Fruit fly (Drosophila melanogaster) whole organism, wandering third instar larva: ENCODE results near the gene CG32026.
A peak's percentile ranks its signal among the peaks of the same experiment; 100 is the strongest.

Source experiments
- Dif ChIP-seq: fragments of 200-275, 200-300 bp; sonication (Bioruptor generic); optimal IDR thresholded peaks from 2 replicates; lab custom pipeline; 2018; ENCODE audit warnings: missing biosample characterization, missing genetic modification characterization; ENCODE audit not compliant: partially characterized antibody
- HLH106 ChIP-seq: fragments of 200-800 bp; optimal IDR thresholded peaks from 3 replicates; lab custom pipeline; 2019; ENCODE audit warnings: missing biosample characterization, mild to moderate bottlenecking, missing genetic modification characterization, moderate library complexity
- Mio ChIP-seq: sonication (Bioruptor generic); optimal IDR thresholded peaks from 2 replicates; lab custom pipeline; 2016; ENCODE audit warnings: missing biosample characterization, missing genetic modification characterization
- Myc ChIP-seq: fragments of >200 bp; optimal IDR thresholded peaks from 2 replicates; lab custom pipeline; 2017
- OdsH ChIP-seq: fragments of 200-800 bp; sonication (Bioruptor generic); optimal IDR thresholded peaks from 2 replicates; lab custom pipeline; 2016; ENCODE audit warnings: missing biosample characterization, mild to moderate bottlenecking, missing genetic modification characterization
- Sp1 ChIP-seq: fragments of 200-800 bp; sonication (Bioruptor generic); optimal IDR thresholded peaks from 3 replicates; lab custom pipeline; 2019; ENCODE audit warnings: missing biosample characterization, mild to moderate bottlenecking, missing genetic modification characterization, moderate library complexity
- Vsx2 ChIP-seq: fragments of 200-300, 225-300 bp; sonication (Bioruptor generic); optimal IDR thresholded peaks from 2 replicates; lab custom pipeline; 2018; ENCODE audit warnings: missing biosample characterization, missing genetic modification characterization; ENCODE audit not compliant: partially characterized antibody
- brk ChIP-seq: fragments of 200-800 bp; sonication (Bioruptor generic); optimal IDR thresholded peaks from 2 replicates; lab custom pipeline; 2016; ENCODE audit warnings: missing biosample characterization, mild to moderate bottlenecking, missing genetic modification characterization
- dmrt93B ChIP-seq: fragments of 200-800 bp; sonication (Bioruptor generic); optimal IDR thresholded peaks from 2 replicates; lab custom pipeline; 2018; ENCODE audit warnings: missing biosample characterization, mild to moderate bottlenecking, missing genetic modification characterization
- ey ChIP-seq: fragments of 200-800 bp; sonication (Bioruptor generic); optimal IDR thresholded peaks from 2 replicates; lab custom pipeline; 2016; ENCODE audit warnings: missing biosample characterization, missing genetic modification characterization
- foxo ChIP-seq, 2 experiments: fragments of 200-800 bp; sonication (Bioruptor generic); optimal IDR thresholded peaks; 2 replicates in 1 of 2; 3 replicates in 1 of 2; lab custom pipeline; 2016 to 2017; ENCODE audit warnings: missing biosample characterization in 2 of 2, missing genetic modification characterization in 2 of 2
- fru ChIP-seq: fragments of 200-800 bp; sonication (Bioruptor generic); optimal IDR thresholded peaks from 3 replicates; lab custom pipeline; 2016; ENCODE audit warnings: missing biosample characterization, mild to moderate bottlenecking, missing genetic modification characterization
- h ChIP-seq: fragments of 200-800 bp; sonication (Bioruptor generic); optimal IDR thresholded peaks from 3 replicates; lab custom pipeline; 2016; ENCODE audit warnings: missing biosample characterization, mild to moderate bottlenecking, missing genetic modification characterization
- lola ChIP-seq: fragments of >200 bp; optimal IDR thresholded peaks from 2 replicates; lab custom pipeline; 2017; ENCODE audit warnings: missing biosample characterization, missing genetic modification characterization
- psq ChIP-seq: fragments of 200-800 bp; sonication (Bioruptor generic); optimal IDR thresholded peaks from 3 replicates; lab custom pipeline; 2017; ENCODE audit warnings: missing biosample characterization, mild to moderate bottlenecking, missing genetic modification characterization, moderate library complexity
- rgr ChIP-seq: fragments of 200-800 bp; sonication (Bioruptor generic); optimal IDR thresholded peaks from 3 replicates; lab custom pipeline; 2016; ENCODE audit warnings: missing biosample characterization, mild to moderate bottlenecking, missing genetic modification characterization
- sage ChIP-seq: fragments of 200-800 bp; sonication (Bioruptor generic); optimal IDR thresholded peaks from 2 replicates; lab custom pipeline; 2016; ENCODE audit warnings: missing biosample characterization, mild to moderate bottlenecking, missing genetic modification characterization
- woc ChIP-seq: sonication (Bioruptor generic); optimal IDR thresholded peaks from 2 replicates; lab custom pipeline; 2016; ENCODE audit warnings: missing biosample characterization, mild to moderate bottlenecking, missing genetic modification characterization

Gene CG32026

DNA sequence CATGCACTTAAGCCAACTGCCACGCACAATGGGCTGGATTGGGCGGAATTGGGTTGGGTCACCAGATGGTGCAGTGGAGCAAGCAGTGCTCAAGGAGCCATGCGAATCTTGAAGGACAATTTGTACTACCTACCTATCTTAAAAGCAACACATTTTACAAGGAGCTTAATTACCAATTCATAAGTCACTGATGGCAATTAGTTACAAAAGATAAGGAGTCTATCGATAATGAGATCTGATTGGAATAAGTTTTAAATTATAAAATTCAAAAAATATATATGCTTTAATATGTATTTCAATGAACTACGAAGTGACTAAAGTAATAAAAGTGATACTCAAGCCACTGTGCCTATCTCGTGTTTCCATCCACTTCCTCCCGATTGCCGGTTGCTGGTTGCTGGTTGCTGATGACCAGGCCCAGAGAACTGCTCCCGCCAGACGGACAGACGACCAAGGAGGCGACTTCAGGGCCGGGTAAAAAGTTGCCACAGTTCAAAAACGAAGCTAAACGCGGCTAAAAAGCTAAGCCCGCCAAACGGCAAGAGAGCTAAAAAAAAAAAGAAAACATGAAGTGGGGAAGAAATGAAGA, 45.6 kb downstream of the CG32026 start:
- TF ChIP-seq Myc (lab: Kevin White, UChicago): no peak
- peak; percentile 42 for TF ChIP-seq h (GFP tag; lab: Kevin White, UChicago)
- TF ChIP-seq foxo (GFP tag; optimal IDR thresholded peaks at IDR 0.05; lab: Kevin White, UChicago): peak in 1 of 2 experiments; percentile 14
- TF ChIP-seq Dif (GFP tag; lab: Kevin White, UChicago): no peak
- TF ChIP-seq Vsx2: no peak
- TF ChIP-seq ey (GFP tag; lab: Kevin White, UChicago): peak; percentile 1
- TF ChIP-seq rgr: peak; percentile 26
- TF ChIP-seq OdsH (GFP tag; lab: Kevin White, UChicago): peak; percentile 33
- TF ChIP-seq brk: no peak
- no peak for TF ChIP-seq sage
- no peak for TF ChIP-seq lola (GFP tag; lab: Kevin White, UChicago)
- peak; percentile 27 for TF ChIP-seq HLH106 (tag; lab: Kevin White, UChicago)
- TF ChIP-seq woc (GFP tag; lab: Kevin White, UChicago): peak; percentile 27
- peak; percentile 88 for TF ChIP-seq psq (GFP tag; lab: Kevin White, UChicago)
- peak; percentile 23 for TF ChIP-seq Sp1 (GFP tag; lab: Kevin White, UChicago)
- TF ChIP-seq dmrt93B (GFP tag; lab: Kevin White, UChicago): no peak
- no peak for TF ChIP-seq Mio (GFP tag; lab: Kevin White, UChicago)
- peak; percentile 12 for TF ChIP-seq fru (GFP tag; lab: Kevin White, UChicago)
